Fruit fly (Drosophila melanogaster) whole organism, embryonic: ENCODE measurements around the gene E23.

Source experiments
- Atf3 ChIP-seq: fragments of 200-800 bp; sonication (Bioruptor generic); optimal IDR thresholded peaks from 3 replicates; lab custom pipeline; 2016; ENCODE audit warnings: missing biosample characterization, missing genetic modification characterization
- CG10565 ChIP-seq: fragments of 200-800 bp; sonication (Bioruptor generic); optimal IDR thresholded peaks from 3 replicates; lab custom pipeline; 2016; ENCODE audit warnings: missing biosample characterization, mild to moderate bottlenecking, missing genetic modification characterization
- CG10654 ChIP-seq: fragments of 200-800 bp; sonication (Bioruptor generic); optimal IDR thresholded peaks from 2 replicates; lab custom pipeline; 2016; ENCODE audit warnings: missing biosample characterization, missing genetic modification characterization
- CG11456 ChIP-seq: fragments of 200-800 bp; sonication (Bioruptor generic); IDR thresholded peaks from 3 replicates; pipeline ENCODE4 v1.3.6; 2022; ENCODE audit warnings: missing biosample characterization, missing genetic modification characterization
- CG14050 ChIP-seq: fragments of 200-800 bp; sonication (Bioruptor generic); IDR thresholded peaks from 3 replicates; pipeline ENCODE4 v1.3.6; 2022; ENCODE audit warnings: missing biosample characterization, missing genetic modification characterization
- CG14965 ChIP-seq: fragments of 200-800 bp; sonication (Bioruptor generic); optimal IDR thresholded peaks from 2 replicates; lab custom pipeline; 2016; ENCODE audit warnings: missing biosample characterization, missing genetic modification characterization, borderline replicate concordance
- CG15269 ChIP-seq: fragments of 200-800 bp; sonication (Bioruptor generic); optimal IDR thresholded peaks from 2 replicates; lab custom pipeline; 2018; ENCODE audit warnings: missing biosample characterization, mild to moderate bottlenecking, missing genetic modification characterization, moderate library complexity
- CG17385 ChIP-seq: fragments of 200-800 bp; sonication (Bioruptor generic); optimal IDR thresholded peaks from 3 replicates; lab custom pipeline; 2018; ENCODE audit warnings: missing biosample characterization, mild to moderate bottlenecking, missing genetic modification characterization
- CG30431 ChIP-seq: fragments of 200-800 bp; sonication (Bioruptor generic); optimal IDR thresholded peaks from 2 replicates; lab custom pipeline; 2017; ENCODE audit warnings: missing biosample characterization, missing genetic modification characterization
- CG3163 ChIP-seq: fragments of 200-800 bp; sonication (Bioruptor generic); optimal IDR thresholded peaks from 3 replicates; lab custom pipeline; 2016; ENCODE audit warnings: missing biosample characterization, missing genetic modification characterization
- CG6813 ChIP-seq: fragments of 200-800 bp; sonication (Bioruptor generic); optimal IDR thresholded peaks from 2 replicates; lab custom pipeline; 2017; ENCODE audit warnings: missing biosample characterization, missing genetic modification characterization, mild to moderate bottlenecking, moderate library complexity, missing genetic modification reagents
- CG7556 ChIP-seq: fragments of 200-800 bp; sonication (Bioruptor generic); optimal IDR thresholded peaks from 2 replicates; lab custom pipeline; 2017; ENCODE audit warnings: missing biosample characterization, mild to moderate bottlenecking, missing genetic modification characterization
- CG8290 ChIP-seq, 3 experiments: fragments of 200-800 bp; sonication (Bioruptor generic); optimal IDR thresholded peaks; 2 replicates each; lab custom pipeline; 2016 to 2019; ENCODE audit warnings: missing biosample characterization in 3 of 3, missing genetic modification characterization in 3 of 3, mild to moderate bottlenecking in 2 of 3, moderate library complexity in 1 of 3
- D19A ChIP-seq: fragments of 200-800 bp; optimal IDR thresholded peaks from 3 replicates; lab custom pipeline; 2019; ENCODE audit warnings: missing biosample characterization, mild to moderate bottlenecking, missing genetic modification characterization, moderate library complexity
- Drgx ChIP-seq: fragments of 200-800 bp; sonication (Bioruptor generic); IDR thresholded peaks from 2 replicates; pipeline ENCODE4 v1.3.6; 2022; ENCODE audit warnings: missing biosample characterization, missing genetic modification characterization
- Ets65A ChIP-seq: fragments of 200-800 bp; sonication (Bioruptor generic); peaks from one replicate; lab custom pipeline; 2016; ENCODE audit warnings: missing biosample characterization, missing genetic modification characterization
- HHEX ChIP-seq: fragments of 200-800 bp; sonication (Bioruptor generic); optimal IDR thresholded peaks from 3 replicates; lab custom pipeline; 2017; ENCODE audit warnings: missing biosample characterization, mild to moderate bottlenecking, missing genetic modification characterization, missing genetic modification reagents
- HLH54F ChIP-seq: fragments of 200-800 bp; sonication (Bioruptor generic); optimal IDR thresholded peaks from 3 replicates; lab custom pipeline; 2016; ENCODE audit warnings: missing biosample characterization, missing genetic modification characterization
- MTF-1 ChIP-seq: fragments of 200-800 bp; sonication (Bioruptor generic); optimal IDR thresholded peaks from 2 replicates; lab custom pipeline; 2018; ENCODE audit warnings: missing biosample characterization, mild to moderate bottlenecking, missing genetic modification characterization, borderline replicate concordance
- NK7.1 ChIP-seq: fragments of 200-800 bp; sonication (Bioruptor generic); optimal IDR thresholded peaks from 3 replicates; lab custom pipeline; 2016; ENCODE audit warnings: missing biosample characterization, missing genetic modification characterization
- Nf-YC ChIP-seq: fragments of 200-800 bp; optimal IDR thresholded peaks from 3 replicates; lab custom pipeline; 2019; ENCODE audit warnings: missing biosample characterization, mild to moderate bottlenecking, missing genetic modification characterization, moderate library complexity
- Pdp1 ChIP-seq, 2 experiments: fragments of 200-800 bp; sonication (Bioruptor generic); optimal IDR thresholded peaks; 3 replicates each; lab custom pipeline; 2016; ENCODE audit warnings: missing biosample characterization in 2 of 2, missing genetic modification characterization in 2 of 2, mild to moderate bottlenecking in 1 of 2, moderate library complexity in 1 of 2
- Stat92E ChIP-seq, 3 experiments: fragments of >200 bp in 2 of 3; fragments of 200-800 bp in 1 of 3; sonication (Bioruptor generic) in 1 of 3; optimal IDR thresholded peaks; 2 replicates each; lab custom pipeline; 2017 to 2019; ENCODE audit warnings: missing biosample characterization in 3 of 3, missing genetic modification characterization in 3 of 3, mild to moderate bottlenecking in 1 of 3, moderate library complexity in 1 of 3
- al ChIP-seq: fragments of 200-800 bp; sonication (Bioruptor generic); IDR thresholded peaks from 2 replicates; pipeline ENCODE4 v1.3.6; 2022; ENCODE audit warnings: missing biosample characterization, missing genetic modification characterization
- amos ChIP-seq: fragments of 200-800 bp; sonication (Bioruptor generic); IDR thresholded peaks from 2 replicates; pipeline ENCODE4 v1.3.6; 2022; ENCODE audit warnings: missing biosample characterization, missing genetic modification characterization; ENCODE audit not compliant: partially characterized antibody
- chinmo ChIP-seq: fragments of 200-800 bp; sonication (Bioruptor generic); IDR thresholded peaks from 4 replicates; pipeline ENCODE4 v1.3.6; 2022; ENCODE audit warnings: missing biosample characterization, missing genetic modification characterization; ENCODE audit not compliant: partially characterized antibody
- chn ChIP-seq: fragments of 200-800 bp; sonication (Bioruptor generic); optimal IDR thresholded peaks from 2 replicates; lab custom pipeline; 2016; ENCODE audit warnings: missing biosample characterization, missing genetic modification characterization
- ci ChIP-seq: fragments of 200-800 bp; sonication (Bioruptor generic); IDR thresholded peaks from 3 replicates; pipeline ENCODE4 v1.3.6; 2022; ENCODE audit warnings: missing biosample characterization, missing genetic modification characterization
- da ChIP-seq: fragments of 200-800 bp; sonication (Bioruptor generic); optimal IDR thresholded peaks from 2 replicates; lab custom pipeline; 2016; ENCODE audit warnings: missing biosample characterization, missing genetic modification characterization
- esg ChIP-seq: fragments of 200-800 bp; sonication (Bioruptor generic); conservative IDR thresholded peaks from 2 replicates; pipeline ENCODE4 v1.3.6; 2022; ENCODE audit warnings: missing biosample characterization, missing genetic modification characterization
- exex ChIP-seq: fragments of 200-800 bp; sonication (Bioruptor generic); optimal IDR thresholded peaks from 4 replicates; lab custom pipeline; 2018; ENCODE audit warnings: missing biosample characterization, mild to moderate bottlenecking, missing genetic modification characterization, moderate library complexity
- ham ChIP-seq: fragments of 200-800 bp; sonication (Bioruptor generic); IDR thresholded peaks from 2 replicates; pipeline ENCODE4 v1.3.6; 2022; ENCODE audit warnings: missing biosample characterization, missing genetic modification characterization
- lola ChIP-seq, 3 experiments: fragments of >200 bp in 2 of 3; fragments of 200-800 bp in 1 of 3; sonication (Bioruptor generic) in 1 of 3; optimal IDR thresholded peaks; 2 replicates each; lab custom pipeline; 2017 to 2019; ENCODE audit warnings: missing biosample characterization in 3 of 3, missing genetic modification characterization in 3 of 3, mild to moderate bottlenecking in 1 of 3, moderate library complexity in 1 of 3
- mam ChIP-seq: fragments of 200-800 bp; sonication (Bioruptor generic); optimal IDR thresholded peaks from 3 replicates; lab custom pipeline; 2016; ENCODE audit warnings: missing biosample characterization, missing genetic modification characterization
- mirr ChIP-seq: fragments of 200-800 bp; sonication (Bioruptor generic); optimal IDR thresholded peaks from 3 replicates; lab custom pipeline; 2018; ENCODE audit warnings: missing biosample characterization, mild to moderate bottlenecking, missing genetic modification characterization
- nau ChIP-seq: fragments of 200-800 bp; sonication (Bioruptor generic); optimal IDR thresholded peaks from 3 replicates; lab custom pipeline; 2017; ENCODE audit warnings: missing biosample characterization, mild to moderate bottlenecking, missing genetic modification characterization, missing genetic modification reagents
- onecut ChIP-seq: fragments of 200-800 bp; sonication (Bioruptor generic); IDR thresholded peaks from 2 replicates; pipeline ENCODE4 v1.3.6; 2022; ENCODE audit warnings: missing biosample characterization, missing genetic modification characterization
- pan ChIP-seq, 4 experiments: fragments of >200 bp in 3 of 4; fragments of 200-800 bp in 1 of 4; sonication (Bioruptor generic) in 1 of 4; optimal IDR thresholded peaks in 3 of 4; IDR thresholded peaks in 1 of 4; 2 replicates each; pipeline versions ENCODE4 v1.3.6 to Lab custom; 2017 to 2022; ENCODE audit warnings: missing biosample characterization in 2 of 4, missing genetic modification characterization in 2 of 4, mixed read lengths in 1 of 4
- ranshi ChIP-seq: fragments of 200-800 bp; sonication (Bioruptor generic); IDR thresholded peaks from 2 replicates; pipeline ENCODE4 v1.3.6; 2022; ENCODE audit warnings: missing biosample characterization, missing genetic modification characterization
- scrt ChIP-seq: fragments of 200-800 bp; sonication (Bioruptor generic); optimal IDR thresholded peaks from 2 replicates; lab custom pipeline; 2018; ENCODE audit warnings: missing biosample characterization, mild to moderate bottlenecking, missing genetic modification characterization, moderate library complexity
- slbo ChIP-seq: fragments of 200-800 bp; sonication (Bioruptor generic); IDR thresholded peaks from 2 replicates; pipeline ENCODE4 v1.3.6; 2022; ENCODE audit warnings: missing biosample characterization, missing genetic modification characterization
- sna ChIP-seq: fragments of 200-800 bp; sonication (Bioruptor generic); IDR thresholded peaks from 2 replicates; pipeline ENCODE4 v1.3.6; 2022; ENCODE audit warnings: missing biosample characterization, missing genetic modification characterization; ENCODE audit not compliant: partially characterized antibody
- sug ChIP-seq: fragments of 200-800 bp; optimal IDR thresholded peaks from 2 replicates; lab custom pipeline; 2019; ENCODE audit warnings: missing biosample characterization, mild to moderate bottlenecking, missing genetic modification characterization, moderate library complexity
- unpg ChIP-seq: fragments of 200-800 bp; sonication (Bioruptor generic); optimal IDR thresholded peaks from 3 replicates; lab custom pipeline; 2018; ENCODE audit warnings: missing biosample characterization, mild to moderate bottlenecking, missing genetic modification characterization, moderate library complexity
- yki ChIP-seq: fragments of >200 bp; optimal IDR thresholded peaks from 3 replicates; lab custom pipeline; 2018

E23 gene

dm6 chr2L:3372483-3372929, 17.9 kb upstream of the E23 start (continued):
- TF ChIP-seq CG8290 (GFP tag; optimal IDR thresholded peaks at IDR 0.05; lab: Kevin White, UChicago), result no peak
- peak in 1 of 2 experiments; percentile 35 for TF ChIP-seq CG8290 (tag; optimal IDR thresholded peaks at IDR 0.05; lab: Kevin White, UChicago)
- no peak for TF ChIP-seq Nf-YC (tag; lab: Kevin White, UChicago)
- no peak for TF ChIP-seq CG11456 (GFP tag; lab: Robert Waterston, UW)
- TF ChIP-seq mam (GFP tag; lab: Kevin White, UChicago), result peak; percentile 29
- TF ChIP-seq unpg (GFP tag; lab: Kevin White, UChicago), result peak; percentile 12
- TF ChIP-seq, all 482 proteins: peak for 71

- TF ChIP-seq pan (optimal IDR thresholded peaks at IDR 0.05; lab: Kevin White, UChicago), result no peak
- peak in 1 of 2 experiments; percentile 20 for TF ChIP-seq pan (GFP tag; optimal IDR thresholded peaks at IDR 0.05 in 1 of 2, IDR thresholded peaks at IDR 0.05 in 1 of 2)
- TF ChIP-seq CG30431 (GFP tag; lab: Kevin White, UChicago), result no peak
- TF ChIP-seq ranshi (GFP tag; lab: Robert Waterston, UW), result no peak
- no peak for TF ChIP-seq CG10565 (GFP tag; lab: Kevin White, UChicago)
- no peak for TF ChIP-seq amos
- peak in 1 of 2 experiments; percentile 83 for TF ChIP-seq Pdp1 (GFP tag; optimal IDR thresholded peaks at IDR 0.05; lab: Kevin White, UChicago)
- peak; percentile 69 for TF ChIP-seq exex (tag; lab: Kevin White, UChicago)
- TF ChIP-seq Atf3 (GFP tag; lab: Kevin White, UChicago), result no peak
- peak; percentile 76 for TF ChIP-seq onecut
- TF ChIP-seq mirr (GFP tag; lab: Kevin White, UChicago), result peak; percentile 8
- no peak for TF ChIP-seq CG17385 (GFP tag; lab: Kevin White, UChicago)
- no peak for TF ChIP-seq sna (GFP tag; lab: Robert Waterston, UW)
- TF ChIP-seq chinmo (GFP tag; lab: Robert Waterston, UW), result 0 out of 4 replicates have a peak, but pooled peaks have one; percentile 21
- TF ChIP-seq NK7.1 (GFP tag; lab: Kevin White, UChicago), result no peak
- TF ChIP-seq scrt (GFP tag; lab: Kevin White, UChicago), result peak; percentile 54
- no peak for TF ChIP-seq HLH54F (GFP tag; lab: Kevin White, UChicago)
- peak; percentile 27 for TF ChIP-seq sug
- TF ChIP-seq, all 482 proteins: peak for 8
Measured at dm6 chr2L:3371776-3372383, 17.3 kb upstream of the E23 start.

dm6 chr2L:3371340-3371739, 16.7 kb upstream of the E23 start:
- TF ChIP-seq esg (GFP tag; lab: Robert Waterston, UW) (no peak), yki (no peak), chn (GFP tag; lab: Kevin White, UChicago) (no peak), ci (GFP tag; lab: Robert Waterston, UW) (no peak), al (GFP tag; lab: Robert Waterston, UW) (no peak), CG10654 (GFP tag; lab: Kevin White, UChicago) (no peak), HHEX (no peak), CG7556 (GFP tag; lab: Kevin White, UChicago) (no peak), Drgx (GFP tag; lab: Robert Waterston, UW) (peak; percentile 58), ham (GFP tag; lab: Robert Waterston, UW) (no peak), da (GFP tag; lab: Kevin White, UChicago) (no peak), CG6813 (no peak), Ets65A (GFP tag; lab: Kevin White, UChicago) (peak; percentile 92), slbo (GFP tag; lab: Robert Waterston, UW) (0 out of 2 replicates have a peak, but pooled peaks have one; percentile 30), lola (GFP tag; optimal IDR thresholded peaks at IDR 0.05; lab: Kevin White, UChicago) (no peak), MTF-1 (no peak), CG14965 (GFP tag; lab: Kevin White, UChicago) (no peak), D19A (tag; lab: Kevin White, UChicago) (peak; percentile 61), Stat92E (GFP tag; optimal IDR thresholded peaks at IDR 0.05; lab: Kevin White, UChicago) (no peak), CG3163 (GFP tag; lab: Kevin White, UChicago) (no peak), pan (optimal IDR thresholded peaks at IDR 0.05; lab: Kevin White, UChicago) (no peak), pan (GFP tag; optimal IDR thresholded peaks at IDR 0.05 in 1 of 2, IDR thresholded peaks at IDR 0.05 in 1 of 2) (no peak), CG14050 (GFP tag; lab: Robert Waterston, UW) (no peak), nau (GFP tag; lab: Kevin White, UChicago) (no peak), CG15269 (tag; lab: Kevin White, UChicago) (no peak)
